Fruit fly (Drosophila melanogaster): Measurements from ENCODE around the gene amd.

amd gene

DNA sequence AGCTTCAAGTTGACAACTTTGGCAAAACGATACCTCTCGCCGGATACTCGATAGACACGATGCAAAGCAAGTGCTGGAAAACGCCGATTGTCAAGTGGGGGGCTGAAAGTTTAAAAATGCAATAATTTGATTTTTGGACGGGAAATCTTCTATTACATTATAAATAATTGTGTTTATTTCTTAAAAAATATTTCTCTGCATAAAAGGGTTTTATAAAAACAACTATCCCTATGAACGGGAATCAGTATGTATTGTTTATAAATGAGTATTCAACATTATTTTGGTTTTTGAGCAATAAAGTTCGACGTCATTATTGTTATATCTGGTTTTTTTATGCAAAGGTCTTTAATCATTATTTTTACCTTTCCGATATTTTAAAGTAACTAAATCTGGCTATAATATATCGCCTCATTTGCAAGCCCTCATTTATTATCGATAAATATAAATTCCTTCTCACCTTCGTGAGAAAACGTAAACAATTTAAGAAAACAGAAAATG lies 22.0 kb downstream of the amd start, which contains the start of the genes AsnRS and DCTN6-p27 (continued):
- TF ChIP-seq tx (GFP tag; optimal IDR thresholded peaks at IDR 0.05) (peak; percentile 30), CG3407 (GFP tag; optimal IDR thresholded peaks at IDR 0.05) (no peak), sim (GFP tag; IDR thresholded peaks at IDR 0.05) (no peak), CG6813 (GFP tag; optimal IDR thresholded peaks at IDR 0.05) (no peak), esg (GFP tag; conservative IDR thresholded peaks at IDR 0.05) (peak; percentile 46; the same call in 1 of the 2 replicates), ranshi (GFP tag; IDR thresholded peaks at IDR 0.05) (peak; percentile 52; the same call in 1 of the 2 replicates), wek (GFP tag; optimal IDR thresholded peaks at IDR 0.05) (no peak), CG11504 (tag; optimal IDR thresholded peaks at IDR 0.05) (peak; percentile 84), MBD-R2 (GFP tag; IDR thresholded peaks at IDR 0.05) (peak; percentile 66), dm (GFP tag; optimal IDR thresholded peaks at IDR 0.05) (peak; percentile 58), CG10959 (GFP tag; IDR thresholded peaks at IDR 0.05) (no peak), Hmr (GFP tag; optimal IDR thresholded peaks at IDR 0.05) (peak; percentile 66), CG1603 (tag; optimal IDR thresholded peaks at IDR 0.05) (no peak), run (tag; optimal IDR thresholded peaks at IDR 0.05) (no peak), Opbp (GFP tag; IDR thresholded peaks at IDR 0.05; ENCODE audit: partially characterized antibody) (no peak; the same call in 1 of the 3 replicates), CG9932 (GFP tag; IDR thresholded peaks at IDR 0.05) (peak; percentile 82), Dip3 (GFP tag; optimal IDR thresholded peaks at IDR 0.05) (peak; percentile 71), scrt (GFP tag; optimal IDR thresholded peaks at IDR 0.05) (no peak), ham (GFP tag; IDR thresholded peaks at IDR 0.05) (no peak), Trl (optimal IDR thresholded peaks at IDR 0.05) (no peak), Trl (GFP tag; optimal IDR thresholded peaks at IDR 0.05) (peak; percentile 57), HLH4C (GFP tag; IDR thresholded peaks at IDR 0.05; ENCODE audit: partially characterized antibody) (peak; percentile 78), Hr78 (GFP tag; optimal IDR thresholded peaks at IDR 0.05) (no peak), CG2889 (GFP tag; IDR thresholded peaks at IDR 0.05) (no peak), kay (GFP tag; optimal IDR thresholded peaks at IDR 0.05) (peak; percentile 63), CG16813 (GFP tag; IDR thresholded peaks at IDR 0.05; ENCODE audit: partially characterized antibody) (peak; percentile 79), Atf6 (GFP tag; IDR thresholded peaks at IDR 0.05) (peak; percentile 76), CG10366 (GFP tag; IDR thresholded peaks at IDR 0.05) (peak; percentile 62), HLH54F (GFP tag; optimal IDR thresholded peaks at IDR 0.05) (peak; percentile 67), Hr3 (GFP tag; optimal IDR thresholded peaks at IDR 0.05) (peak; percentile 71), CG43689 (GFP tag; IDR thresholded peaks at IDR 0.05) (no peak), tgo (GFP tag; IDR thresholded peaks at IDR 0.05) (peak; percentile 55), bowl (GFP tag; IDR thresholded peaks at IDR 0.05) (no peak), CG31441 (GFP tag; IDR thresholded peaks at IDR 0.05) (peak; percentile 70), CG4617 (GFP tag; optimal IDR thresholded peaks at IDR 0.05; ENCODE audit: borderline replicate concordance) (peak; percentile 76), CG14710 (tag; optimal IDR thresholded peaks at IDR 0.05) (peak; percentile 77), CG17568 (GFP tag; optimal IDR thresholded peaks at IDR 0.05) (no peak), danr (GFP tag; IDR thresholded peaks at IDR 0.05) (no peak), emc (GFP tag; optimal IDR thresholded peaks at IDR 0.05) (peak; percentile 21), CG18011 (GFP tag; optimal IDR thresholded peaks at IDR 0.05) (peak; percentile 57), CG10267 (tag; optimal IDR thresholded peaks at IDR 0.05) (peak; percentile 93), CG12744 (GFP tag; optimal IDR thresholded peaks at IDR 0.05) (peak; percentile 14), Fer3 (tag; optimal IDR thresholded peaks at IDR 0.05) (peak; percentile 73), CG4282 (GFP tag; optimal IDR thresholded peaks at IDR 0.05) (no peak), Nf-YA (GFP tag; IDR thresholded peaks at IDR 0.05) (no peak; the same call in 1 of the 2 replicates), az2 (GFP tag; optimal IDR thresholded peaks at IDR 0.05) (peak; percentile 66), Bteb2 (GFP tag; optimal IDR thresholded peaks at IDR 0.05) (peak; percentile 74), so (GFP tag; IDR thresholded peaks at IDR 0.05) (no peak), CG6654 (GFP tag; optimal IDR thresholded peaks at IDR 0.05) (peak; percentile 11), fd96Cb (tag; optimal IDR thresholded peaks at IDR 0.05) (peak; percentile 19), ems (GFP tag; optimal IDR thresholded peaks at IDR 0.05) (peak; percentile 49)
